Fruit fly (Drosophila melanogaster): ENCODE measurements around the gene Kif3C.

Kif3C gene

dm6 chr4:1182809-1183208 is 35.5 kb downstream of the Kif3C start:
- TF ChIP-seq CG4318 (GFP tag; optimal IDR thresholded peaks at IDR 0.05) (no peak), eg (GFP tag; IDR thresholded peaks at IDR 0.05) (no peak), CG11762 (GFP tag; optimal IDR thresholded peaks at IDR 0.05; ENCODE audit: insufficient read depth) (no peak), Sox15 (GFP tag; optimal IDR thresholded peaks at IDR 0.05) (no peak), fd59A (GFP tag; optimal IDR thresholded peaks at IDR 0.05) (no peak), CG3919 (GFP tag; optimal IDR thresholded peaks at IDR 0.05) (no peak), CG7368 (GFP tag; optimal IDR thresholded peaks at IDR 0.05) (no peak), CG6276 (GFP tag; optimal IDR thresholded peaks at IDR 0.05) (no peak), Blimp-1 (GFP tag; optimal IDR thresholded peaks at IDR 0.05) (no peak), ss (GFP tag; optimal IDR thresholded peaks at IDR 0.05) (no peak), spab (GFP tag; optimal IDR thresholded peaks at IDR 0.05) (no peak), CG16779 (tag; optimal IDR thresholded peaks at IDR 0.05) (no peak), svp (GFP tag) (no peak), CG10631 (GFP tag; optimal IDR thresholded peaks at IDR 0.05) (no peak)

- TF ChIP-seq CG9139 (GFP tag; optimal IDR thresholded peaks at IDR 0.05) (no peak), cyc (GFP tag; optimal IDR thresholded peaks at IDR 0.05) (no peak), Blimp-1 (GFP tag; optimal IDR thresholded peaks at IDR 0.05) (no peak), Eip78C (GFP tag) (no peak), CG1621 (tag; optimal IDR thresholded peaks at IDR 0.05) (no peak), Hr39 (GFP tag; optimal IDR thresholded peaks at IDR 0.05) (no peak)
These were observed 38.2 kb downstream of the Kif3C start, which contains the start of gene CG33521 for dm6 chr4:1185468-1185867. Gene CG33521, plus strand, starts transcription at chr4:1185768.

- TF ChIP-seq Blimp-1 (GFP tag; optimal IDR thresholded peaks at IDR 0.05), result no peak
- no peak for TF ChIP-seq CG6276 (GFP tag; optimal IDR thresholded peaks at IDR 0.05)
- no peak for TF ChIP-seq Ets21C (GFP tag; optimal IDR thresholded peaks at IDR 0.05)
- no peak for TF ChIP-seq Sox102F (GFP tag; optimal IDR thresholded peaks at IDR 0.05)
- TF ChIP-seq Ets96B (tag; optimal IDR thresholded peaks at IDR 0.05), result no peak
- no peak for TF ChIP-seq Gug (GFP tag; IDR thresholded peaks at IDR 0.05)
- TF ChIP-seq CG9139 (GFP tag; optimal IDR thresholded peaks at IDR 0.05), result no peak
- no peak for TF ChIP-seq CG8119 (GFP tag; IDR thresholded peaks at IDR 0.05)
- no peak for TF ChIP-seq CG6792 (GFP tag; optimal IDR thresholded peaks at IDR 0.05)
- no peak for TF ChIP-seq Hr39 (GFP tag; optimal IDR thresholded peaks at IDR 0.05)
- TF ChIP-seq fd85E (GFP tag; optimal IDR thresholded peaks at IDR 0.05), result no peak
- no peak for TF ChIP-seq CG3032 (tag; optimal IDR thresholded peaks at IDR 0.05)
- TF ChIP-seq CG7368 (GFP tag; optimal IDR thresholded peaks at IDR 0.05), result no peak
- TF ChIP-seq salr (GFP tag; optimal IDR thresholded peaks at IDR 0.05), result no peak
These were observed 39.6 kb downstream of the Kif3C start for dm6 chr4:1186828-1187227.

- TF ChIP-seq CG11762 (GFP tag; optimal IDR thresholded peaks at IDR 0.05; ENCODE audit: insufficient read depth) (no peak), CG34406 (GFP tag; optimal IDR thresholded peaks at IDR 0.05) (no peak), CG9139 (GFP tag; optimal IDR thresholded peaks at IDR 0.05) (no peak), salr (GFP tag; optimal IDR thresholded peaks at IDR 0.05) (no peak), CG6808 (GFP tag; optimal IDR thresholded peaks at IDR 0.05) (no peak)
These were observed 44.4 kb downstream of the Kif3C start for dm6 chr4:1191630-1192029.

DNA sequence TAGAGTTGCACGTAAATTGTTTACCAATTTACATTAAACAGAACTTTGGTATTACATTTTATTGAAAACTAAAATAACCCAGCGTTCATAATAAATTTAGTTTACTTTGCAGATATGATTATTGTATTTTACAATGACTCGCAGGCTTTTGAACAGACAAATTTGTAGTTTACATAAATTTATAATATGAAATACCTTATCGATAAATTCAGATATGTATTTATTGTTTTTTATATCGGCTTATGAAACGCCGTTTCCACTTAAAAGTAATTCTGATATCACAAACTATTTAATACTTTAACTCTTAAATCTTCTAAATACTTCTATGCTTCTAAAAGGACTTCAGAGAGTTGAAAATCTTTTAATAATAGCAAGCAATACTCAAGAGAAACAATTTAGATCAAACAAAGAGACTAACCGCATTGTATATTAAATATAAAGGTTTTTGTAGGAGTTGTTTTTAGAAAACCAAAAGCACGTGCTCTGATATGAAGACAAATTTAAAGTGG is 49.4 kb downstream of the Kif3C start, which contains the start of gene PIP4K:
PIP4K (minus strand) TSS at position 196 of the 509 bp plus-strand sequence.
- TF ChIP-seq net (GFP tag; optimal IDR thresholded peaks at IDR 0.05) (no peak), CG6808 (GFP tag; optimal IDR thresholded peaks at IDR 0.05) (no peak), salr (GFP tag; optimal IDR thresholded peaks at IDR 0.05) (no peak), CG3032 (tag; optimal IDR thresholded peaks at IDR 0.05) (peak; percentile 53), CG8632 (GFP tag; optimal IDR thresholded peaks at IDR 0.05) (peak; percentile 2), CG7368 (GFP tag; optimal IDR thresholded peaks at IDR 0.05) (no peak), Ets21C (GFP tag; optimal IDR thresholded peaks at IDR 0.05) (no peak), CG16779 (tag; optimal IDR thresholded peaks at IDR 0.05) (no peak), Sox15 (GFP tag; optimal IDR thresholded peaks at IDR 0.05) (no peak), Smox (GFP tag; optimal IDR thresholded peaks at IDR 0.05) (peak; percentile 34), fd59A (GFP tag; optimal IDR thresholded peaks at IDR 0.05) (no peak), Eip75B (GFP tag; optimal IDR thresholded peaks at IDR 0.05) (no peak), pdm3 (GFP tag; optimal IDR thresholded peaks at IDR 0.05) (no peak), CG32006 (GFP tag; optimal IDR thresholded peaks at IDR 0.05) (no peak), CG11294 (GFP tag; IDR thresholded peaks at IDR 0.05) (no peak), topi (GFP tag; optimal IDR thresholded peaks at IDR 0.05) (no peak), Eip78C (GFP tag) (no peak), Gug (GFP tag; IDR thresholded peaks at IDR 0.05) (no peak), dsx (GFP tag; optimal IDR thresholded peaks at IDR 0.05; ENCODE audit: poor library complexity, severe bottlenecking) (peak; percentile 97), cyc (GFP tag; optimal IDR thresholded peaks at IDR 0.05) (peak; percentile 1), CG31627 (GFP tag; optimal IDR thresholded peaks at IDR 0.05) (no peak), CG15336 (GFP tag; IDR thresholded peaks at IDR 0.05) (no peak), CG6276 (GFP tag; optimal IDR thresholded peaks at IDR 0.05) (no peak), Blimp-1 (GFP tag; optimal IDR thresholded peaks at IDR 0.05) (no peak), svp (GFP tag) (no peak), CG1621 (tag; optimal IDR thresholded peaks at IDR 0.05) (no peak), Sox102F (GFP tag; optimal IDR thresholded peaks at IDR 0.05) (no peak), ss (GFP tag; optimal IDR thresholded peaks at IDR 0.05) (no peak)
